Worm (Caenorhabditis elegans) whole organism, early embryonic: ENCODE measurements around the gene Y53F4B.25.
"Not testable (repeated sequence)": the region's sequence is repeated elsewhere in the genome, so short reads cannot be mapped to it uniquely, and the experiment has no call there.

Experiments
- F13C5.2 ChIP-seq: sonication (generic microtip); optimal IDR thresholded peaks from 2 replicates; lab custom pipeline; 2017; ENCODE audit warnings: mild to moderate bottlenecking, missing genetic modification characterization, inconsistent platforms, missing compliant biosample characterization
- aly-1 ChIP-seq: sonication (generic microtip); optimal IDR thresholded peaks from 2 replicates; lab custom pipeline; 2016; ENCODE audit warnings: missing genetic modification characterization, missing compliant biosample characterization
- ama-1 ChIP-seq: fragments of 150-350 bp; optimal IDR thresholded peaks from 2 replicates; lab custom pipeline; 2014
- ets-7 ChIP-seq: sonication (generic microtip); optimal IDR thresholded peaks from 2 replicates; lab custom pipeline; 2016; ENCODE audit warnings: missing genotype, missing genetic modification characterization, missing compliant biosample characterization
- flt-1 ChIP-seq: fragments of 200-800 bp; sonication (Bioruptor generic); IDR thresholded peaks from 2 replicates; pipeline ENCODE4 v1.3.6; 2022; ENCODE audit warnings: missing genetic modification characterization, missing compliant biosample characterization
- hmbx-1 ChIP-seq: sonication (generic microtip); optimal IDR thresholded peaks from 2 replicates; lab custom pipeline; 2016; ENCODE audit warnings: mild to moderate bottlenecking, missing genetic modification characterization, missing compliant biosample characterization
- hmg-4 ChIP-seq: fragments of 200-800 bp; sonication (Bioruptor generic); optimal IDR thresholded peaks from 2 replicates; lab custom pipeline; 2018; ENCODE audit warnings: mild to moderate bottlenecking, missing genetic modification characterization, missing compliant biosample characterization
- hnd-1 ChIP-seq: sonication (generic microtip); optimal IDR thresholded peaks from 2 replicates; lab custom pipeline; 2016; ENCODE audit warnings: missing genetic modification characterization, missing compliant biosample characterization
- scrt-1 ChIP-seq: fragments of 200-800 bp; sonication (Bioruptor generic); IDR thresholded peaks from 2 replicates; pipeline ENCODE4 v1.3.6; 2022; ENCODE audit warnings: missing genetic modification characterization, missing compliant biosample characterization
- tbx-11 ChIP-seq: fragments of 200-800 bp; sonication (Bioruptor generic); IDR thresholded peaks from 2 replicates; pipeline ENCODE4 v1.3.6; 2022; ENCODE audit warnings: missing genetic modification characterization, missing compliant biosample characterization
- tbx-37 ChIP-seq: fragments of 200-800 bp; sonication (Bioruptor generic); conservative IDR thresholded peaks from 2 replicates; pipeline ENCODE4 v1.3.6; 2022; ENCODE audit warnings: missing genetic modification reagents, missing genetic modification characterization, missing compliant biosample characterization

DNA sequence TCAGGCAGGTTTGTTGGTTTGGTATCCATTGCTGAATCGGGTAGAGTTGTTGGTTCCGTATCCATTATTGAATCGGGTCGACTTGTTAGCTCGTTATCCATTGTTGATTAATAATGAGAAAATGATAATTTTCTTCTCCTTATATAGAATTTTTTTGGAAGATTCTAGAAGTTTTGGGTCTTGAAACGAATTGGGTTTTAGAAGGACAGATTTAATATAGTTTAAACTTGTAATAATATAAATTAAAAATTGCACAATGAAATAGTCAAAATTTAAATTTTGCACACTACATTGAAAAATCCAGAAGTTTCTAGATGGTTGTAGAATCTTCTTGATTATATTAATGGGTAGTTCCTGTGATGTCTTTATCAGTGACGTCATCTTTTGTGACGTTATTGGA, 4.9 kb downstream of the Y53F4B.25 start, which contains the start of gene Y53F4B.26:
- TF ChIP-seq hmg-4; flt-1 (GFP tag; lab: Robert Waterston, UW); F13C5.2 (tag; lab: Kevin White, UChicago); hmbx-1 (tag; lab: Kevin White, UChicago); ama-1 (lab: Kevin White, UChicago); aly-1; tbx-37 (GFP tag; lab: Robert Waterston, UW); scrt-1 (GFP tag; lab: Robert Waterston, UW); hnd-1 (tag; lab: Kevin White, UChicago); ets-7 (tag; lab: Kevin White, UChicago); tbx-11: not testable (repeated sequence)
